Worm (Caenorhabditis elegans) whole organism, midembryonic: ENCODE data around the gene shpk-1.

Experiments used
- T22C8.4 ChIP-seq: fragments of 200-800 bp; sonication (Bioruptor generic); IDR thresholded peaks from 2 replicates; pipeline ENCODE4 v1.3.6; 2022; ENCODE audit warnings: missing genetic modification characterization, missing compliant biosample characterization
- cog-1 ChIP-seq: sonication (generic microtip); optimal IDR thresholded peaks from 2 replicates; lab custom pipeline; 2016; ENCODE audit warnings: missing genetic modification characterization, missing compliant biosample characterization
- tab-1 ChIP-seq: fragments of 200-800 bp; sonication (Bioruptor generic); IDR thresholded peaks from 2 replicates; pipeline ENCODE4 v1.3.6; 2022; ENCODE audit warnings: missing genetic modification characterization, missing compliant biosample characterization
- ztf-23 ChIP-seq: fragments of 200-800 bp; sonication (Bioruptor generic); IDR thresholded peaks from 2 replicates; pipeline ENCODE4 v1.3.6; 2022; ENCODE audit warnings: missing genetic modification reagents, missing genetic modification characterization, missing compliant biosample characterization
- ztf-29 ChIP-seq: fragments of 200-800 bp; sonication (Bioruptor generic); IDR thresholded peaks from 2 replicates; pipeline ENCODE4 v1.3.6; 2022; ENCODE audit warnings: missing genetic modification reagents, missing genetic modification characterization, missing compliant biosample characterization

DNA sequence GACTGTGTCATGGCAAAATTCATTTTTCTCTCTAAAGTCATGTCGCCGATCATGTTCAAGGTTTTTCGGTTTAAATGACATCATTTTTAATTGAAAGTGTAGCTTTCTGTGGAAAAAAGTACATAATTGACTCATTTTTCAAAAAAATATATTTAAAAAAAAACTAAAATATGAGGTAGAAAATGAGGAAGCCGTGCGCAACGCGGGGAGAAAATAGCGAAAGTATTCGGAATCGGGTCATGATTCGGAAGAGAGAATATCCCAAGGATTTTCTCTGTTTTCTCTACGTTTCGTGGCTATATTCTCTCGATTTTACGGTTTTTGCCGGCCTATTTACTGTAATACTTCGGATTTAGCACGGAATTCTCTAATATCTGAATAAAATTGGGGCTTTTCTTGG, 47.1 kb upstream of the shpk-1 start:
- TF ChIP-seq cog-1 (tag; lab: Kevin White, UChicago) (no peak), T22C8.4 (GFP tag; lab: Robert Waterston, UW) (no peak), ztf-29 (GFP tag; lab: Robert Waterston, UW) (no peak), ztf-23 (GFP tag; lab: Robert Waterston, UW) (no peak), tab-1 (GFP tag; lab: Robert Waterston, UW) (no peak)
